Fruit fly (Drosophila melanogaster) Kc167 (cell line): ENCODE results near the gene Mst57Db.

Experiments used
- Myc ChIP-seq: fragments of >200 bp; optimal IDR thresholded peaks from 2 replicates; lab custom pipeline; 2017; ENCODE audit warnings: missing external identifiers
- Sin3A ChIP-seq: fragments of >200 bp; optimal IDR thresholded peaks from 2 replicates; lab custom pipeline; 2018; ENCODE audit warnings: missing external identifiers
- h ChIP-seq: fragments of >200 bp; optimal IDR thresholded peaks from 3 replicates; lab custom pipeline; 2018; ENCODE audit warnings: missing external identifiers
- insv ChIP-seq: fragments of >200 bp; optimal IDR thresholded peaks from 3 replicates; lab custom pipeline; 2018; ENCODE audit warnings: missing external identifiers
- psq ChIP-seq: fragments of >200 bp; optimal IDR thresholded peaks from 2 replicates; lab custom pipeline; 2017; ENCODE audit warnings: missing external identifiers
- ttk ChIP-seq: sonication (Bioruptor generic); optimal IDR thresholded peaks from 2 replicates; lab custom pipeline; 2017; ENCODE audit warnings: missing external identifiers

Gene Mst57Db

dm6 chr3R:25811611-25812010 is 19.1 kb downstream of the Mst57Db start, which contains the start of the genes Acam and CG17770:
TSS of gene Acam (plus strand) at chr3R:25811911.
TSS of gene CG17770 (plus strand) at chr3R:25811911.
- TF ChIP-seq insv (lab: Kevin White, UChicago) (no peak), h (lab: Kevin White, UChicago) (no peak), Myc (lab: Kevin White, UChicago) (no peak), psq (lab: Kevin White, UChicago) (no peak), Sin3A (no peak), ttk (no peak)

dm6 chr3R:25810796-25811195 is 19.9 kb downstream of the Mst57Db start, which contains the start of gene CG5024:
TSS of gene CG5024 (plus strand) at chr3R:25811096.
- TF ChIP-seq ttk (no peak), Sin3A (no peak), Myc (lab: Kevin White, UChicago) (no peak)

- TF ChIP-seq Sin3A, result no peak
- TF ChIP-seq ttk, result no peak
- no peak for TF ChIP-seq h (lab: Kevin White, UChicago)
- TF ChIP-seq Myc (lab: Kevin White, UChicago), result no peak
- no peak for TF ChIP-seq insv (lab: Kevin White, UChicago)
- TF ChIP-seq psq (lab: Kevin White, UChicago), result no peak
These were observed 24.6 kb downstream of the Mst57Db start, which contains the start of gene BG642167 for dm6 chr3R:25806145-25806544. TSS of gene BG642167 (plus strand) at chr3R:25806445.

- TF ChIP-seq psq (lab: Kevin White, UChicago) (no peak), Myc (lab: Kevin White, UChicago) (no peak), ttk (no peak), Sin3A (no peak), insv (lab: Kevin White, UChicago) (no peak), h (lab: Kevin White, UChicago) (no peak)
These were observed 38.9 kb downstream of the Mst57Db start for dm6 chr3R:25791807-25792206.

dm6 chr3R:25790371-25790770 is 40.3 kb downstream of the Mst57Db start, which contains the start of gene CG31093:
TSS of gene CG31093 (minus strand) at chr3R:25790471.
- TF ChIP-seq Sin3A (no peak), psq (lab: Kevin White, UChicago) (no peak), insv (lab: Kevin White, UChicago) (no peak), ttk (no peak), Myc (lab: Kevin White, UChicago) (no peak), h (lab: Kevin White, UChicago) (no peak)

- TF ChIP-seq insv (lab: Kevin White, UChicago) (no peak), h (lab: Kevin White, UChicago) (no peak), ttk (no peak), Sin3A (no peak), psq (lab: Kevin White, UChicago) (no peak), Myc (lab: Kevin White, UChicago) (no peak)
These were observed 41.4 kb downstream of the Mst57Db start, which contains the start of gene CG31380 for dm6 chr3R:25789355-25789754. TSS of gene CG31380 (minus strand) at chr3R:25789455.

dm6 chr3R:25787198-25787597 is 43.5 kb downstream of the Mst57Db start, which contains the start of gene CG4960:
TSS of gene CG4960 (minus strand) at chr3R:25787298.
- TF ChIP-seq h (lab: Kevin White, UChicago) (no peak), psq (lab: Kevin White, UChicago) (no peak), Sin3A (no peak), Myc (lab: Kevin White, UChicago) (no peak), insv (lab: Kevin White, UChicago) (no peak), ttk (no peak)

- no peak for TF ChIP-seq Sin3A
- no peak for TF ChIP-seq ttk
- no peak for TF ChIP-seq Myc (lab: Kevin White, UChicago)
- TF ChIP-seq psq (lab: Kevin White, UChicago), result no peak
These were observed 47.8 kb downstream of the Mst57Db start for dm6 chr3R:25782855-25783424.
